Fruit fly (Drosophila melanogaster) whole organism: ENCODE measurements around the gene sdk.

Experiments
- CG8478 ChIP-seq: fragments of >200 bp; optimal IDR thresholded peaks from 2 replicates; lab custom pipeline; 2018; ENCODE audit warnings: inconsistent platforms
- EcR ChIP-seq, 2 experiments: fragments of >200 bp; optimal IDR thresholded peaks; 2 replicates each; lab custom pipeline; 2017; ENCODE audit warnings: missing biosample characterization in 2 of 2, missing genetic modification characterization in 2 of 2, missing genetic modification reagents in 2 of 2
- pan ChIP-seq: fragments of >200 bp; optimal IDR thresholded peaks from 2 replicates; lab custom pipeline; 2017
- psq ChIP-seq: fragments of >200 bp; optimal IDR thresholded peaks from 2 replicates; lab custom pipeline; 2017
- usp ChIP-seq: fragments of >200 bp; optimal IDR thresholded peaks from 2 replicates; lab custom pipeline; 2017; ENCODE audit warnings: missing biosample characterization, missing genetic modification characterization, mixed read lengths

- no peak for TF ChIP-seq EcR (GFP tag; optimal IDR thresholded peaks at IDR 0.05; lab: Kevin White, UChicago)
- no peak for TF ChIP-seq CG8478 (lab: Kevin White, UChicago)
- no peak for TF ChIP-seq psq (lab: Kevin White, UChicago)
- TF ChIP-seq pan (lab: Kevin White, UChicago): no peak
- TF ChIP-seq usp (GFP tag; lab: Kevin White, UChicago): no peak
These were observed 81.3 kb downstream of the sdk start for dm6 chrX:767928-768327.
